Worm (Caenorhabditis elegans): Measurements from ENCODE around the gene C18H7.12.

Gene C18H7.12

DNA sequence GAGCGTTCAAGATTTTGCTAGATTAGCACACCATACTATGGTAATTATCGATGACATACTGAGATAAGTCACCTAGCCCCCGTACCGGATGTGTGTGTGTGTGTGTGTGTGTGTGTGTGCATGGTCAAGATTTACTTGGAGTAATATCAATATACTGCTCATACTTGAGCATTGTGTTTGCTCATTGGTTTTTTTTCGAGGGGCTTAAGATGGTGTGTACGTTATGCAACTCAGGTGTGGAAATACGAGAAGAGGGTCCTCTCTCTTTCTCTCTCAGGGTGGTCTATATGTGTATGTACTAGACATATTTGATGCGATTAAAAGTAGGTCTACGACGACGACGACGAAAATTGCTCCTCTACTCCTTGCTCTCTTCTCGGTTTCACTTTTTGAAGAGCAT lies 27.3 kb downstream of the C18H7.12 start:
- TF ChIP-seq tra-4 (tag; optimal IDR thresholded peaks at IDR 0.05) (no peak), ets-7 (tag; optimal IDR thresholded peaks at IDR 0.05) (peak; percentile 23), hmg-4 (GFP tag; optimal IDR thresholded peaks at IDR 0.05) (no peak), ceh-36 (tag; optimal IDR thresholded peaks at IDR 0.05) (peak; percentile 12)

DNA sequence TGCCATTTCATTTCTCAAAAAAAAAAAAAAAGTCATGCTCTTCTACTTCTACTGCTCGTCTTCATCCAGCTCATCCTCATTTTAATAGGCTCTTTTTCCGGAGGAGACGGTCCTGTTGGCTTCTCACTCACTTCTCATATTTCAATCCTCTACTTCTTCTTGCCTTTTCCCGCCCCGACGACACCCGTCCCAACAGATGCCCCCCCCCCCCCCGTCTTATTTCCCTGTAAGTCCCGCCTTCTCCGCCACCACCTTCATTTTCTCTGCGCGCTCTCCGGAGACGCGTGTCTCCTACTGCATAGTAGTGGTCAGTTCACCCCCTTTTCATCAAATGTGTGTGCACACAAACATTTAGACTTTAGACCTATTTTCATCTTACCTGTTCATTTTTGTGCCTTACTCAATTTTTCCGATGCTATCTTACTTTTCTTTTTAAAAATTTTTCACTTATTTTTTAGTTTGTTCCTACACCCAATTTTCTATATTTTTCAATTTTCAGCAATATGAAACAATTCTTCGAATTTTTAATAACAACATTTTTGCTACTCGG lies 28.8 kb downstream of the C18H7.12 start, which contains the start of gene efn-4:
Gene efn-4 (plus strand): TSS at position 500 of the 550 bp plus-strand sequence.
- TF ChIP-seq tbx-37 (GFP tag; conservative IDR thresholded peaks at IDR 0.05) (no peak), hmg-4 (GFP tag; optimal IDR thresholded peaks at IDR 0.05) (peak; percentile 19), pes-1 (GFP tag; IDR thresholded peaks at IDR 0.05) (no peak), ceh-36 (tag; optimal IDR thresholded peaks at IDR 0.05) (no peak), F13C5.2 (tag; optimal IDR thresholded peaks at IDR 0.05) (peak; percentile 9), hnd-1 (tag; optimal IDR thresholded peaks at IDR 0.05) (no peak)

DNA sequence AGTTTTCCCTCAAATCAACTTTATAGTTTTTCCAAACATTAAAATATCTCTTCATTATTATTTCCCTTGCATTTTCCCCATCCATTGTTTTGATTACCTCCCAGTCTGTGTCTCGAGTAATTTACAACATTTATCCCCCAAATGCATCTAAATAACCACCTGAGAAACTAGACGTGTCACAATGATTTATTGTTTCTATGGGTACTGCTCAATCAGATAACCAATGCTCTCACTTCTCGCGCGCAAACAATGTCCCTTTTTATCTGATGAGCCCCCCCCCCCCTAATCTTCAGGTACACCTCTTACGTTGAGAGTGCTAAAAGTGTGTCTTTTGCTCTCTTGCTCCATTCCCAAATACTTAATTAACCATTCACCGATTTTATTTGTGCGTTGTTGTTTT lies 33.6 kb downstream of the C18H7.12 start:
- TF ChIP-seq flt-1 (GFP tag; IDR thresholded peaks at IDR 0.05) (no peak), aly-1 (tag; optimal IDR thresholded peaks at IDR 0.05) (no peak), scrt-1 (GFP tag; IDR thresholded peaks at IDR 0.05) (no peak), tbx-37 (GFP tag; conservative IDR thresholded peaks at IDR 0.05) (no peak), hnd-1 (tag; optimal IDR thresholded peaks at IDR 0.05) (no peak), B0310.2 (tag; optimal IDR thresholded peaks at IDR 0.05) (no peak), hmg-4 (GFP tag; optimal IDR thresholded peaks at IDR 0.05) (no peak), ceh-36 (tag; optimal IDR thresholded peaks at IDR 0.05) (no peak), ets-7 (tag; optimal IDR thresholded peaks at IDR 0.05) (no peak), tbx-11 (GFP tag; IDR thresholded peaks at IDR 0.05) (no peak), ceh-13 (GFP tag; optimal IDR thresholded peaks at IDR 0.05) (no peak), tra-4 (tag; optimal IDR thresholded peaks at IDR 0.05) (no peak), sea-1 (GFP tag; conservative IDR thresholded peaks at IDR 0.05) (no peak), hmbx-1 (tag; optimal IDR thresholded peaks at IDR 0.05) (no peak)

DNA sequence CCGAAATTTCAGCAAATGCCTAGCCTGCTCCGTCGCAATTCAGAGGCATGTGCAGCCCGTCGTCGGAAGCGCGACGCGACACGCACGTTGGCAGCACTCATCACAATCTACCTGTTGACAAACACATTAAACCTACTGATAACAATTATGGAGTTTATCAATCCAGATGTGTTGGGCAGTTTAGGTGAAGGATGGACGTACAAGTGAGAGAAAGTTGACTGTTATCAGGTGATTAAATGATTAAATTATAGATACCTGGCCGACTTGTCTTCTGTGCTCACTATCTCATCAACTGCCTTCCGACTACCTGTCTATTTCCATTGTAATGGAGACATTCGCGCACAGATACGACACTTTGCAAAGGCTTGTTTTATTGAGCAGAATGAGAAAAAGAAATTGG lies 35.7 kb downstream of the C18H7.12 start:
- no peak for TF ChIP-seq tbx-11 (GFP tag; IDR thresholded peaks at IDR 0.05)
- TF ChIP-seq ceh-36 (tag; optimal IDR thresholded peaks at IDR 0.05), result no peak
- TF ChIP-seq F13C5.2 (tag; optimal IDR thresholded peaks at IDR 0.05), result no peak
- no peak for TF ChIP-seq pes-1 (GFP tag; IDR thresholded peaks at IDR 0.05)
- no peak for TF ChIP-seq hmbx-1 (tag; optimal IDR thresholded peaks at IDR 0.05)
- no peak for TF ChIP-seq scrt-1 (GFP tag; IDR thresholded peaks at IDR 0.05)
- no peak for TF ChIP-seq sea-1 (GFP tag; conservative IDR thresholded peaks at IDR 0.05)
- no peak for TF ChIP-seq aly-1 (tag; optimal IDR thresholded peaks at IDR 0.05)
- TF ChIP-seq hmg-4 (GFP tag; optimal IDR thresholded peaks at IDR 0.05), result no peak
- TF ChIP-seq tra-4 (tag; optimal IDR thresholded peaks at IDR 0.05), result no peak
- no peak for TF ChIP-seq tbx-37 (GFP tag; conservative IDR thresholded peaks at IDR 0.05)

DNA sequence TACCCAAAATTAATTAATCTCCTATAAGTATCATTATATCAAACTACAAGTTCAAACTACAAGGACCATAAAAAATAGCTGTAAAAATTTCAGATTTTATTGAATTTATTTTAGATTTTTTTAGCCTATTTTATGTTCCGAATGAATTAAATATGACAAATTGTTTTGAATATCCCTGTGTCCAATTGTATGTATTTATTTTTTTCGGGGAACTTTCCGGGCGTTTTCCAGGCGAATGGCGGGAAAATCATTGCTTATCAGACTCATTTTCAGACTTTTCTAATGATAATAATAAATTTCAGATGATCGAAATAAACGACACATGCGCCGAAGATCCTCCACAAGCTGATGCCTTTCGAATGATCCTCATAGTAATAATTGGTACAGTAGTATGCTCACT lies 39.6 kb downstream of the C18H7.12 start, which contains the start of gene F56A11.4:
Gene F56A11.4 (plus strand): TSS at position 301 of the 400 bp plus-strand sequence.
- no peak for TF ChIP-seq sea-1 (GFP tag; conservative IDR thresholded peaks at IDR 0.05)
- TF ChIP-seq pes-1 (GFP tag; IDR thresholded peaks at IDR 0.05), result no peak
- no peak for TF ChIP-seq ets-7 (tag; optimal IDR thresholded peaks at IDR 0.05)
- no peak for TF ChIP-seq ceh-36 (tag; optimal IDR thresholded peaks at IDR 0.05)
- TF ChIP-seq hmbx-1 (tag; optimal IDR thresholded peaks at IDR 0.05), result no peak
- no peak for TF ChIP-seq ama-1 (optimal IDR thresholded peaks at IDR 0.05)
- TF ChIP-seq tbx-37 (GFP tag; conservative IDR thresholded peaks at IDR 0.05), result no peak
- no peak for TF ChIP-seq B0310.2 (tag; optimal IDR thresholded peaks at IDR 0.05)
- no peak for TF ChIP-seq F13C5.2 (tag; optimal IDR thresholded peaks at IDR 0.05)
- TF ChIP-seq flt-1 (GFP tag; IDR thresholded peaks at IDR 0.05), result no peak
- no peak for TF ChIP-seq hnd-1 (tag; optimal IDR thresholded peaks at IDR 0.05)
- TF ChIP-seq ceh-13 (GFP tag; optimal IDR thresholded peaks at IDR 0.05), result no peak
- no peak for TF ChIP-seq aly-1 (tag; optimal IDR thresholded peaks at IDR 0.05)
- no peak for TF ChIP-seq scrt-1 (GFP tag; IDR thresholded peaks at IDR 0.05)
- TF ChIP-seq tbx-11 (GFP tag; IDR thresholded peaks at IDR 0.05), result no peak
- TF ChIP-seq tra-4 (tag; optimal IDR thresholded peaks at IDR 0.05), result no peak
- TF ChIP-seq hmg-4 (GFP tag; optimal IDR thresholded peaks at IDR 0.05), result no peak

DNA sequence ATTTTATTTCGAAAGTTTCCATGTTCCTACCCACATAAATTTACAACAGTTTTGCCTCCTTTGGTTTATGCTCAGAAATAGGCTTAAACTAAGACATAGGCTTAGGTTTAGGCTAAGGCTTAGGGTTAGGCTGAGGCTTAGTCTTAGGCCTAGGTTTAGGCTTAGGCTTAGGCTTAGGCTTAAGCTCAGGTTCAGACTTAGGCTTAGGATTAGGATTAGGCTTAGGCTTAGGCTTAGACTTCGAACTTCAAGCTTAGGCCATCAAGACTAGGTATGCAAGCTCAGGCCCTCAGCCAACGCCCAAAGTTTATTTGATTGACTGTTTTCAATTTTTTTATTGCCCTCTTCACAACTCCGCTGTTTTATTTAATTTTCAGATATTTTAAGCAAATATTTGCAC lies 41.8 kb downstream of the C18H7.12 start:
- TF ChIP-seq B0310.2 (tag; optimal IDR thresholded peaks at IDR 0.05) (no peak), ceh-36 (tag; optimal IDR thresholded peaks at IDR 0.05) (peak; percentile 75)

All from whole organism, early embryonic.